Fruit fly (Drosophila melanogaster) whole organism, embryonic: ENCODE results near the gene CG9471.

Source experiments
- CG10366 ChIP-seq: fragments of 200-800 bp; sonication (Bioruptor generic); IDR thresholded peaks from 2 replicates; pipeline ENCODE4 v1.3.6; 2022; ENCODE audit warnings: missing biosample characterization, missing genetic modification characterization
- CG10431 ChIP-seq: fragments of 200-800 bp; sonication (Bioruptor generic); optimal IDR thresholded peaks from 3 replicates; lab custom pipeline; 2018; ENCODE audit warnings: missing biosample characterization, mild to moderate bottlenecking, missing genetic modification characterization
- CG11696 ChIP-seq: fragments of 200-800 bp; sonication (Bioruptor generic); IDR thresholded peaks from 2 replicates; pipeline ENCODE4 v1.3.6; 2022; ENCODE audit warnings: missing biosample characterization, missing genetic modification characterization
- CG12299 ChIP-seq: fragments of 200-800 bp; sonication (Bioruptor generic); optimal IDR thresholded peaks from 2 replicates; lab custom pipeline; 2018; ENCODE audit warnings: missing biosample characterization, mild to moderate bottlenecking, missing genetic modification characterization
- CG12659 ChIP-seq: fragments of 200-800 bp; sonication (Bioruptor generic); optimal IDR thresholded peaks from 3 replicates; lab custom pipeline; 2017; ENCODE audit warnings: mild to moderate bottlenecking, missing biosample characterization, missing genetic modification reagents, missing genetic modification characterization
- CG13296 ChIP-seq: fragments of 200-800 bp; sonication (Bioruptor generic); optimal IDR thresholded peaks from 3 replicates; lab custom pipeline; 2018; ENCODE audit warnings: missing biosample characterization, mild to moderate bottlenecking, missing genetic modification characterization
- CG13894 ChIP-seq: fragments of 200-800 bp; sonication (Bioruptor generic); optimal IDR thresholded peaks from 3 replicates; lab custom pipeline; 2018; ENCODE audit warnings: missing biosample characterization, mild to moderate bottlenecking, missing genetic modification characterization, moderate library complexity
- CG14050 ChIP-seq: fragments of 200-800 bp; sonication (Bioruptor generic); IDR thresholded peaks from 3 replicates; pipeline ENCODE4 v1.3.6; 2022; ENCODE audit warnings: missing biosample characterization, missing genetic modification characterization
- CG14667 ChIP-seq: fragments of 200-800 bp; sonication (Bioruptor generic); IDR thresholded peaks from 2 replicates; pipeline ENCODE4 v1.3.6; 2022; ENCODE audit warnings: missing biosample characterization, missing genetic modification characterization
- CG15601 ChIP-seq: fragments of 200-800 bp; sonication (Bioruptor generic); optimal IDR thresholded peaks from 3 replicates; lab custom pipeline; 2019; ENCODE audit warnings: missing biosample characterization, mild to moderate bottlenecking, missing genetic modification characterization, moderate library complexity
- CG2120 ChIP-seq: fragments of 200-800 bp; sonication (Bioruptor generic); optimal IDR thresholded peaks from 3 replicates; lab custom pipeline; 2016; ENCODE audit warnings: missing biosample characterization, missing genetic modification characterization
- CG31441 ChIP-seq: fragments of 200-800 bp; sonication (Bioruptor generic); IDR thresholded peaks from 2 replicates; pipeline ENCODE4 v1.3.6; 2022; ENCODE audit warnings: missing biosample characterization, missing genetic modification characterization
- CG3163 ChIP-seq: fragments of 200-800 bp; sonication (Bioruptor generic); optimal IDR thresholded peaks from 3 replicates; lab custom pipeline; 2016; ENCODE audit warnings: missing biosample characterization, missing genetic modification characterization
- CG34422 ChIP-seq: fragments of 200-800 bp; sonication (Bioruptor generic); IDR thresholded peaks from 3 replicates; pipeline ENCODE4 v1.3.6; 2022; ENCODE audit warnings: missing biosample characterization, missing genetic modification characterization
- CG3838 ChIP-seq: fragments of 200-800 bp; sonication (Bioruptor generic); optimal IDR thresholded peaks from 3 replicates; lab custom pipeline; 2016; ENCODE audit warnings: missing biosample characterization, missing genetic modification characterization
- CG5953 ChIP-seq: fragments of 200-800 bp; sonication (Bioruptor generic); IDR thresholded peaks from 2 replicates; pipeline ENCODE4 v1.3.6; 2022; ENCODE audit warnings: missing biosample characterization, missing genetic modification characterization
- CG6791 ChIP-seq: fragments of 200-800 bp; sonication (Bioruptor generic); IDR thresholded peaks from 3 replicates; pipeline ENCODE4 v1.3.6; 2022; ENCODE audit warnings: missing biosample characterization, missing genetic modification characterization; ENCODE audit not compliant: partially characterized antibody
- CG7786 ChIP-seq: fragments of 200-800 bp; sonication (Bioruptor generic); optimal IDR thresholded peaks from 2 replicates; lab custom pipeline; 2016; ENCODE audit warnings: missing biosample characterization, missing genetic modification characterization
- CG7839 ChIP-seq: fragments of 200-800 bp; sonication (Bioruptor generic); optimal IDR thresholded peaks from 3 replicates; lab custom pipeline; 2018; ENCODE audit warnings: missing biosample characterization, mild to moderate bottlenecking, missing genetic modification characterization, moderate library complexity
- CG8359 ChIP-seq: fragments of 200-800 bp; sonication (Bioruptor generic); optimal IDR thresholded peaks from 2 replicates; lab custom pipeline; 2017; ENCODE audit warnings: missing biosample characterization, mild to moderate bottlenecking, missing genetic modification characterization, borderline replicate concordance
- CG8388 ChIP-seq: fragments of 200-800 bp; sonication (Bioruptor generic); optimal IDR thresholded peaks from 2 replicates; lab custom pipeline; 2019; ENCODE audit warnings: missing biosample characterization, mild to moderate bottlenecking, missing genetic modification characterization, moderate library complexity
- CG9932 ChIP-seq: fragments of 200-800 bp; sonication (Bioruptor generic); IDR thresholded peaks from 2 replicates; pipeline ENCODE4 v1.3.6; 2022; ENCODE audit warnings: missing biosample characterization, missing genetic modification characterization
- D19A ChIP-seq: fragments of 200-800 bp; optimal IDR thresholded peaks from 3 replicates; lab custom pipeline; 2019; ENCODE audit warnings: missing biosample characterization, mild to moderate bottlenecking, missing genetic modification characterization, moderate library complexity
- Dip2 ChIP-seq: fragments of 200-800 bp; sonication (Bioruptor generic); IDR thresholded peaks from 2 replicates; pipeline ENCODE4 v1.3.6; 2022; ENCODE audit warnings: missing biosample characterization, missing genetic modification characterization
- E2f1 ChIP-seq: fragments of 200-800 bp; sonication (Bioruptor generic); IDR thresholded peaks from 2 replicates; pipeline ENCODE4 v1.3.6; 2022; ENCODE audit warnings: missing biosample characterization, missing genetic modification characterization
- Fer1 ChIP-seq: fragments of 200-800 bp; sonication (Bioruptor generic); optimal IDR thresholded peaks from 2 replicates; lab custom pipeline; 2017; ENCODE audit warnings: missing biosample characterization, mild to moderate bottlenecking, missing genetic modification characterization
- Gug ChIP-seq: fragments of 200-800 bp; sonication (Bioruptor generic); IDR thresholded peaks from 4 replicates; pipeline ENCODE4 v1.3.6; 2022; ENCODE audit warnings: missing biosample characterization, missing genetic modification characterization
- HmgD ChIP-seq: fragments of 200-800 bp; sonication (Bioruptor generic); optimal IDR thresholded peaks from 3 replicates; lab custom pipeline; 2016; ENCODE audit warnings: missing biosample characterization, missing genetic modification characterization
- HmgZ ChIP-seq: fragments of 200-800 bp; sonication (Bioruptor generic); optimal IDR thresholded peaks from 2 replicates; lab custom pipeline; 2018; ENCODE audit warnings: missing biosample characterization, mild to moderate bottlenecking, missing genetic modification characterization
- Hr51 ChIP-seq, 2 experiments: fragments of 200-800 bp; sonication (Bioruptor generic); optimal IDR thresholded peaks; 2 replicates in 1 of 2; 3 replicates in 1 of 2; lab custom pipeline; 2016 to 2018; ENCODE audit warnings: missing biosample characterization in 2 of 2, missing genetic modification characterization in 2 of 2, mild to moderate bottlenecking in 1 of 2, moderate library complexity in 1 of 2
- Kr ChIP-seq: fragments of 200-800 bp; sonication (Bioruptor generic); optimal IDR thresholded peaks from 2 replicates; lab custom pipeline; 2017; ENCODE audit warnings: missing biosample characterization, mild to moderate bottlenecking, missing genetic modification characterization
- Mes4 ChIP-seq: fragments of 200-800 bp; sonication (Bioruptor generic); optimal IDR thresholded peaks from 2 replicates; lab custom pipeline; 2016; ENCODE audit warnings: missing biosample characterization, missing genetic modification characterization
- Xbp1 ChIP-seq: fragments of 200-800 bp; sonication (Bioruptor generic); optimal IDR thresholded peaks from 3 replicates; lab custom pipeline; 2016; ENCODE audit warnings: missing biosample characterization, mild to moderate bottlenecking, missing genetic modification characterization
- ase ChIP-seq: fragments of 200-800 bp; sonication (Bioruptor generic); IDR thresholded peaks from 3 replicates; pipeline ENCODE4 v1.3.6; 2022; ENCODE audit warnings: missing biosample characterization, missing genetic modification characterization
- ato ChIP-seq: fragments of 200-800 bp; sonication (Bioruptor generic); IDR thresholded peaks from 2 replicates; pipeline ENCODE4 v1.3.6; 2022; ENCODE audit warnings: missing biosample characterization, missing genetic modification characterization; ENCODE audit not compliant: partially characterized antibody
- caup ChIP-seq: fragments of 200-800 bp; sonication (Bioruptor generic); optimal IDR thresholded peaks from 3 replicates; lab custom pipeline; 2017; ENCODE audit warnings: missing biosample characterization, mild to moderate bottlenecking, missing genetic modification characterization, moderate library complexity; ENCODE audit not compliant: severe bottlenecking
- chm ChIP-seq: fragments of 200-800 bp; sonication (Bioruptor generic); IDR thresholded peaks from 2 replicates; pipeline ENCODE4 v1.3.6; 2022; ENCODE audit warnings: missing biosample characterization, missing genetic modification characterization
- crc ChIP-seq: fragments of 200-800 bp; sonication (Bioruptor generic); optimal IDR thresholded peaks from 2 replicates; lab custom pipeline; 2016; ENCODE audit warnings: missing biosample characterization, missing genetic modification characterization
- esg ChIP-seq: fragments of 200-800 bp; sonication (Bioruptor generic); conservative IDR thresholded peaks from 2 replicates; pipeline ENCODE4 v1.3.6; 2022; ENCODE audit warnings: missing biosample characterization, missing genetic modification characterization
- ewg ChIP-seq: fragments of 200-800 bp; sonication (Bioruptor generic); optimal IDR thresholded peaks from 3 replicates; lab custom pipeline; 2017; ENCODE audit warnings: mild to moderate bottlenecking, missing biosample characterization, missing genetic modification reagents, missing genetic modification characterization
- grau ChIP-seq: fragments of 200-800 bp; optimal IDR thresholded peaks from 3 replicates; lab custom pipeline; 2019; ENCODE audit warnings: missing biosample characterization, mild to moderate bottlenecking, missing genetic modification characterization, moderate library complexity
- jumu ChIP-seq: fragments of 200-800 bp; sonication (Bioruptor generic); optimal IDR thresholded peaks from 3 replicates; lab custom pipeline; 2016; ENCODE audit warnings: missing biosample characterization, missing genetic modification characterization
- lab ChIP-seq: fragments of 200-800 bp; sonication (Bioruptor generic); optimal IDR thresholded peaks from 3 replicates; lab custom pipeline; 2017; ENCODE audit warnings: missing biosample characterization, missing genetic modification characterization, mild to moderate bottlenecking, moderate library complexity, missing genetic modification reagents
- lilli ChIP-seq: fragments of 200-800 bp; sonication (Bioruptor generic); optimal IDR thresholded peaks from 3 replicates; lab custom pipeline; 2016; ENCODE audit warnings: missing biosample characterization, missing genetic modification characterization
- mirr ChIP-seq: fragments of 200-800 bp; sonication (Bioruptor generic); optimal IDR thresholded peaks from 3 replicates; lab custom pipeline; 2018; ENCODE audit warnings: missing biosample characterization, mild to moderate bottlenecking, missing genetic modification characterization
- peb ChIP-seq: fragments of 200-800 bp; sonication (Bioruptor generic); IDR thresholded peaks from 2 replicates; pipeline ENCODE4 v1.3.6; 2022; ENCODE audit warnings: missing biosample characterization, missing genetic modification characterization
- slbo ChIP-seq: fragments of 200-800 bp; sonication (Bioruptor generic); IDR thresholded peaks from 2 replicates; pipeline ENCODE4 v1.3.6; 2022; ENCODE audit warnings: missing biosample characterization, missing genetic modification characterization
- tap ChIP-seq: fragments of 200-800 bp; optimal IDR thresholded peaks from 3 replicates; lab custom pipeline; 2019; ENCODE audit warnings: missing biosample characterization, mild to moderate bottlenecking, missing genetic modification characterization, moderate library complexity
- tin ChIP-seq: fragments of 200-800 bp; sonication (Bioruptor generic); optimal IDR thresholded peaks from 3 replicates; lab custom pipeline; 2016; ENCODE audit warnings: missing biosample characterization, missing genetic modification characterization
- unpg ChIP-seq: fragments of 200-800 bp; sonication (Bioruptor generic); optimal IDR thresholded peaks from 3 replicates; lab custom pipeline; 2018; ENCODE audit warnings: missing biosample characterization, mild to moderate bottlenecking, missing genetic modification characterization, moderate library complexity
- wdn ChIP-seq: fragments of 200-800 bp; sonication (Bioruptor generic); IDR thresholded peaks from 2 replicates; pipeline ENCODE4 v1.3.6; 2022; ENCODE audit warnings: missing biosample characterization, missing genetic modification characterization
- yki ChIP-seq: fragments of >200 bp; optimal IDR thresholded peaks from 3 replicates; lab custom pipeline; 2018

Gene CG9471

DNA sequence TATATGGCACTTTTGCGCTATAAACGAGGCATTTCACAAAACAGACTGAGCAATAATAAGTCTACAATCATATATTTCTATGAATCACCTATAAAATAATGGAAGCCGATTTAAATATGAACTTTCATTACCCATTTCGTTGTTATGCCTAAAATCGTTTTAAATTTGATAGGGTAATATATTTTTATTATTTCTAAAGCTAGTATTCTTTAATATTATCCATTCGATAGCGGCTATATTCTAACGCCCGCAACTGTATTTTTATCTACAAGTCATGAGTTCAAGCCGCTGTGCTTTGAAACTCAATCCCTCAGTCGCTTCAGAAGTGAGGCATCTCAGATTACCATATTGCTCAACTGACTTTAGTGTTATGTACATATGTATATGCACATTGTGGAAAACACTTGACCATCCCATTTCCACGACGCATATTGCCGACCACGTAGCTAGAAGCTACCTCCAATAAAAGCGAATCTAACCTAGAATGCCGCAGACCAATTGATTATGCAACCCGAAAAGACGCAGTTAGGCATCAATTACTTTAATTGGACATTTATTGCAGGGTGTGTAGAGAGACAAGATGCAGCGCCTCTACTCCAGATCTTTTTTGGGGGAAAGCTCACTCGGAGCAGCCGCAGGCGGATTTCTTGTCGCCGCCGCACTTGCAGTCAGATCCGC lies 12.0 kb upstream of the CG9471 start (continued):
- TF ChIP-seq CG7839 (tag; lab: Kevin White, UChicago) = peak; percentile 41
- no peak for TF ChIP-seq CG14667
- TF ChIP-seq ato (GFP tag; lab: Robert Waterston, UW) = no peak
- TF ChIP-seq ewg = no peak
- TF ChIP-seq CG10431 = no peak
- peak; percentile 79 for TF ChIP-seq CG11696 (GFP tag; lab: Robert Waterston, UW)
- TF ChIP-seq grau = peak; percentile 15
- TF ChIP-seq CG2120 = peak; percentile 24
- no peak for TF ChIP-seq mirr
- no peak for TF ChIP-seq yki (lab: Kevin White, UChicago)
- no peak for TF ChIP-seq CG6791 (GFP tag; lab: Robert Waterston, UW)
- peak; percentile 14 for TF ChIP-seq tap (tag; lab: Kevin White, UChicago)
- TF ChIP-seq E2f1 = no peak
- TF ChIP-seq CG8388 = peak; percentile 50
- no peak for TF ChIP-seq CG12299 (tag; lab: Kevin White, UChicago)
- no peak for TF ChIP-seq Gug (GFP tag; lab: Robert Waterston, UW)
- no peak for TF ChIP-seq peb (GFP tag; lab: Robert Waterston, UW)
- TF ChIP-seq CG3838 (GFP tag; lab: Kevin White, UChicago) = no peak
- no peak for TF ChIP-seq wdn (GFP tag; lab: Robert Waterston, UW)
- peak; percentile 47 for TF ChIP-seq unpg (GFP tag; lab: Kevin White, UChicago)
- peak; percentile 1 for TF ChIP-seq D19A (tag; lab: Kevin White, UChicago)
- TF ChIP-seq Xbp1 (GFP tag; lab: Kevin White, UChicago) = peak; percentile 6
- no peak for TF ChIP-seq crc (GFP tag; lab: Kevin White, UChicago)
- no peak for TF ChIP-seq CG15601
- TF ChIP-seq Hr51 (GFP tag; optimal IDR thresholded peaks at IDR 0.05; lab: Kevin White, UChicago) = peak in 1 of 2 experiments; percentile 36
- TF ChIP-seq lilli (GFP tag; lab: Kevin White, UChicago) = no peak
- no peak for TF ChIP-seq CG13894
- TF ChIP-seq Kr = no peak

- TF ChIP-seq CG8359 = no peak
- TF ChIP-seq HmgZ (tag; lab: Kevin White, UChicago) = no peak
- 0 out of 3 replicates have a peak, but pooled peaks have one; percentile 16 for TF ChIP-seq CG34422 (GFP tag; lab: Robert Waterston, UW)
- 0 out of 2 replicates have a peak, but pooled peaks have one; percentile 12 for TF ChIP-seq chm (GFP tag; lab: Robert Waterston, UW)
- no peak for TF ChIP-seq CG7786 (GFP tag; lab: Kevin White, UChicago)
- TF ChIP-seq CG3163 (GFP tag; lab: Kevin White, UChicago) = peak; percentile 26
- TF ChIP-seq Fer1 = no peak
- no peak for TF ChIP-seq ase (GFP tag; lab: Robert Waterston, UW)
- TF ChIP-seq tin (GFP tag; lab: Kevin White, UChicago) = no peak
- TF ChIP-seq Mes4 = no peak
- no peak for TF ChIP-seq CG10366 (GFP tag; lab: Robert Waterston, UW)
- TF ChIP-seq HmgD (GFP tag; lab: Kevin White, UChicago) = no peak
- no peak for TF ChIP-seq slbo (GFP tag; lab: Robert Waterston, UW)
- TF ChIP-seq CG13296 (GFP tag; lab: Kevin White, UChicago) = no peak
- TF ChIP-seq lab (GFP tag; lab: Kevin White, UChicago) = no peak
- TF ChIP-seq esg (GFP tag; lab: Robert Waterston, UW) = no peak
- no peak for TF ChIP-seq caup (GFP tag; lab: Kevin White, UChicago)
- no peak for TF ChIP-seq CG5953 (GFP tag; lab: Robert Waterston, UW)
- no peak for TF ChIP-seq Dip2 (GFP tag; lab: Robert Waterston, UW)
- TF ChIP-seq jumu = no peak
- TF ChIP-seq CG9932 (GFP tag; lab: Robert Waterston, UW) = 0 out of 2 replicates have a peak, but pooled peaks have one; percentile 11
- no peak for TF ChIP-seq CG14050 (GFP tag; lab: Robert Waterston, UW)
- TF ChIP-seq CG12659 (GFP tag; lab: Kevin White, UChicago) = no peak
- TF ChIP-seq CG31441 = no peak
Observed at dm6 chr3R:9779764-9780163, 8.4 kb upstream of the CG9471 start, which contains the start of gene CG12947. CG12947 (plus strand) TSS chr3R:9780064.
